Fruit fly (Drosophila melanogaster): ENCODE measurements around the gene mRpL30.

DNA sequence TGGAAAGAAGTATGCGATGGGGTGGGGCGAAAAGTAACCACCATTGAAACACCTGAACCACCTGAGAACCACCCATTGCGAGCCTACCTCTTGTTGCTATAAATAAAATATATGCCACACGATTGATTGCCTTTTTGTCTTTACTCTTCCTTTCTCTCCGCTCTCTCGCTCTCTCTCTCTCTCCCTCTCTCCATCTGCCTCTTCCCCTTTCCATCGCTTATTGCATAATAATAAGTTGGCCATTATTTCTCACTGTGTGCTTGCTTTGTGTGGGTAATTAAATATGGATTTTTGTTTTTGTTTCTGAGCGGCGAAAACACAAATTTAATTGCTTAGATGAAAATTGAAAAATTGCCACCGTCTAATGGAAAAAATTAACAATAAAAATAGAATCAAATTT lies 46.4 kb downstream of the mRpL30 start:
- TF ChIP-seq psq (optimal IDR thresholded peaks at IDR 0.05) (no peak), pan (optimal IDR thresholded peaks at IDR 0.05) (no peak), CG8478 (optimal IDR thresholded peaks at IDR 0.05) (no peak), Dll (optimal IDR thresholded peaks at IDR 0.05) (no peak)

Data from whole organism.